Worm (Caenorhabditis elegans): Measurements from ENCODE around the gene nhr-20.
A peak's percentile ranks its signal among the peaks of the same experiment; 100 is the strongest.

Gene nhr-20

ce11 chrIII:4191091-4191638 is 41.9 kb downstream of the nhr-20 start, which contains the start of gene dnj-16:
Gene dnj-16, plus strand, starts transcription at chrIII:4191141.
- no peak for TF ChIP-seq ama-1 (optimal IDR thresholded peaks at IDR 0.05)
- TF ChIP-seq C08G9.2 (tag; optimal IDR thresholded peaks at IDR 0.05) = no peak
- no peak for TF ChIP-seq pha-4 (tag; optimal IDR thresholded peaks at IDR 0.05)
- no peak for TF ChIP-seq tbx-2 (tag; optimal IDR thresholded peaks at IDR 0.05)
- no peak for TF ChIP-seq dve-1 (tag; optimal IDR thresholded peaks at IDR 0.05)
- TF ChIP-seq nfya-1 (tag; optimal IDR thresholded peaks at IDR 0.05) = peak; percentile 4
- TF ChIP-seq ceh-9 (tag; optimal IDR thresholded peaks at IDR 0.05) = no peak
- no peak for TF ChIP-seq eyg-1 (tag; optimal IDR thresholded peaks at IDR 0.05)
- TF ChIP-seq ets-4 (tag; optimal IDR thresholded peaks at IDR 0.05) = no peak
- no peak for TF ChIP-seq pha-2 (tag; optimal IDR thresholded peaks at IDR 0.05)
- no peak for TF ChIP-seq ceh-45 (GFP tag; IDR thresholded peaks at IDR 0.05)
- TF ChIP-seq pros-1 (tag; optimal IDR thresholded peaks at IDR 0.05) = no peak
- no peak for TF ChIP-seq sox-4 (tag; optimal IDR thresholded peaks at IDR 0.05)
- TF ChIP-seq nhr-232 (tag; optimal IDR thresholded peaks at IDR 0.05) = no peak
- TF ChIP-seq hlh-8 (tag; optimal IDR thresholded peaks at IDR 0.05) = no peak
- no peak for TF ChIP-seq tbx-7 (tag; optimal IDR thresholded peaks at IDR 0.05)
- TF ChIP-seq dmd-4 (tag; optimal IDR thresholded peaks at IDR 0.05; ENCODE audit: borderline replicate concordance) = no peak
- no peak for TF ChIP-seq K09A11.1 (tag; optimal IDR thresholded peaks at IDR 0.05; ENCODE audit: insufficient read depth)
- TF ChIP-seq hlh-30 (tag; optimal IDR thresholded peaks at IDR 0.05; ENCODE audit: insufficient read depth) = no peak
- TF ChIP-seq fax-1 (tag; optimal IDR thresholded peaks at IDR 0.05) = no peak
- TF ChIP-seq sox-2 (GFP tag; IDR thresholded peaks at IDR 0.05) = no peak
- no peak for TF ChIP-seq lin-11 (tag; optimal IDR thresholded peaks at IDR 0.05)
- TF ChIP-seq T23F11.4 (GFP tag; optimal IDR thresholded peaks at IDR 0.05) = no peak
- TF ChIP-seq pax-1 (tag; optimal IDR thresholded peaks at IDR 0.05) = no peak
- no peak for TF ChIP-seq hlh-13 (GFP tag; optimal IDR thresholded peaks at IDR 0.05)
- TF ChIP-seq mec-3 (tag; optimal IDR thresholded peaks at IDR 0.05; ENCODE audit: borderline replicate concordance) = no peak
- peak; percentile 61 for TF ChIP-seq ceh-48 (tag; optimal IDR thresholded peaks at IDR 0.05)
- no peak for TF ChIP-seq syd-9 (tag; optimal IDR thresholded peaks at IDR 0.05)
- TF ChIP-seq hlh-15 (tag; optimal IDR thresholded peaks at IDR 0.05) = no peak
- no peak for TF ChIP-seq ceh-2 (tag; optimal IDR thresholded peaks at IDR 0.05)
- no peak for TF ChIP-seq che-1 (tag; optimal IDR thresholded peaks at IDR 0.05)
- TF ChIP-seq fkh-10 (GFP tag; optimal IDR thresholded peaks at IDR 0.05) = no peak
- TF ChIP-seq rnt-1 (tag; optimal IDR thresholded peaks at IDR 0.05) = no peak
- peak; percentile 26 for TF ChIP-seq unc-55 (GFP tag; optimal IDR thresholded peaks at IDR 0.05)
- no peak for TF ChIP-seq Y22D7AL.16 (tag; optimal IDR thresholded peaks at IDR 0.05)
- TF ChIP-seq unc-42 (tag; optimal IDR thresholded peaks at IDR 0.05) = peak; percentile 58
- no peak for TF ChIP-seq ceh-14 (tag; optimal IDR thresholded peaks at IDR 0.05)
- peak; percentile 52 for TF ChIP-seq ceh-31 (tag; optimal IDR thresholded peaks at IDR 0.05)

ce11 chrIII:4190241-4190640 is 42.8 kb downstream of the nhr-20 start, which contains the start of gene spp-28:
Gene spp-28, minus strand, starts transcription at chrIII:4190341.
- TF ChIP-seq dve-1 (tag; optimal IDR thresholded peaks at IDR 0.05) (no peak), ceh-31 (tag; optimal IDR thresholded peaks at IDR 0.05) (no peak), K09A11.1 (tag; optimal IDR thresholded peaks at IDR 0.05; ENCODE audit: insufficient read depth) (no peak), pha-4 (tag; optimal IDR thresholded peaks at IDR 0.05) (no peak), sox-4 (tag; optimal IDR thresholded peaks at IDR 0.05) (no peak), che-1 (tag; optimal IDR thresholded peaks at IDR 0.05) (no peak)

ce11 chrIII:4189602-4190001 is 43.4 kb downstream of the nhr-20 start:
- TF ChIP-seq lin-11 (tag; optimal IDR thresholded peaks at IDR 0.05) = no peak
- no peak for TF ChIP-seq ceh-9 (tag; optimal IDR thresholded peaks at IDR 0.05)
- TF ChIP-seq unc-3 (GFP tag; conservative IDR thresholded peaks at IDR 0.05) = no peak
- TF ChIP-seq unc-3 (tag; optimal IDR thresholded peaks at IDR 0.05) = no peak
- no peak for TF ChIP-seq T23F11.4 (GFP tag; optimal IDR thresholded peaks at IDR 0.05)
- no peak for TF ChIP-seq ztf-16 (tag; optimal IDR thresholded peaks at IDR 0.05)
- no peak for TF ChIP-seq nhr-11 (tag; optimal IDR thresholded peaks at IDR 0.05)
- TF ChIP-seq ceh-18 (tag; optimal IDR thresholded peaks at IDR 0.05) = no peak
- TF ChIP-seq dve-1 (tag; optimal IDR thresholded peaks at IDR 0.05) = no peak
- TF ChIP-seq C08G9.2 (tag; optimal IDR thresholded peaks at IDR 0.05) = no peak
- TF ChIP-seq nhr-232 (tag; optimal IDR thresholded peaks at IDR 0.05) = no peak
- no peak for TF ChIP-seq unc-42 (tag; optimal IDR thresholded peaks at IDR 0.05)
- TF ChIP-seq hlh-6 (tag; optimal IDR thresholded peaks at IDR 0.05) = no peak
- no peak for TF ChIP-seq eyg-1 (tag; optimal IDR thresholded peaks at IDR 0.05)

All from whole organism, late embryonic.